Worm (Caenorhabditis elegans) whole organism, L4 larva: ENCODE measurements around the gene nish-1.

Experiments
- F37D6.2 ChIP-seq: sonication (generic microtip); optimal IDR thresholded peaks from 2 replicates; lab custom pipeline; 2016; ENCODE audit warnings: mild to moderate bottlenecking, missing genetic modification characterization, missing compliant biosample characterization
- F44E2.7 ChIP-seq: fragments of 200-800 bp; sonication (Bioruptor generic); IDR thresholded peaks from 2 replicates; pipeline ENCODE4 v2.1.2; 2022; ENCODE audit warnings: missing genetic modification characterization, missing compliant biosample characterization
- Y5F2A.4 ChIP-seq: fragments of 200-800 bp; sonication (Bioruptor generic); optimal IDR thresholded peaks from 2 replicates; lab custom pipeline; 2018; ENCODE audit warnings: mild to moderate bottlenecking, missing genetic modification characterization, missing compliant biosample characterization
- Y75B8A.6 ChIP-seq: fragments of 200-800 bp; sonication (Bioruptor generic); IDR thresholded peaks from 2 replicates; pipeline ENCODE4 v1.3.6; 2022; ENCODE audit warnings: missing genetic modification reagents, missing genetic modification characterization, missing compliant biosample characterization
- ZK337.2 ChIP-seq: fragments of 200-800 bp; sonication (Bioruptor generic); IDR thresholded peaks from 2 replicates; pipeline ENCODE4 v1.3.6; 2022; ENCODE audit warnings: missing genetic modification reagents, missing genetic modification characterization, missing compliant biosample characterization
- aha-1 ChIP-seq: fragments of 150-350 bp; peaks from one replicate; lab custom pipeline; 2014; ENCODE audit warnings: missing biosample characterization, missing genetic modification characterization
- ceh-32 ChIP-seq: sonication (generic microtip); optimal IDR thresholded peaks from 2 replicates; lab custom pipeline; 2016; ENCODE audit warnings: mild to moderate bottlenecking, missing genetic modification characterization, missing compliant biosample characterization; ENCODE audit not compliant: poor library complexity
- ceh-44 ChIP-seq: fragments of 200-800 bp; sonication (Bioruptor generic); IDR thresholded peaks from 2 replicates; pipeline ENCODE4 v1.3.6; 2022; ENCODE audit warnings: missing genetic modification reagents, missing genetic modification characterization, missing compliant biosample characterization
- cey-2 ChIP-seq: sonication (generic microtip); optimal IDR thresholded peaks from 3 replicates; lab custom pipeline; 2017; ENCODE audit warnings: missing genetic modification characterization, mild to moderate bottlenecking, missing compliant biosample characterization, antibody characterized with exemption, borderline replicate concordance; ENCODE audit not compliant: insufficient read depth
- ctbp-1 ChIP-seq: fragments of 200-800 bp; sonication (Bioruptor generic); IDR thresholded peaks from 2 replicates; pipeline ENCODE4 v1.3.6; 2022; ENCODE audit warnings: missing genetic modification reagents, missing genetic modification characterization, missing compliant biosample characterization
- daf-16 ChIP-seq, 3 experiments: sonication (generic microtip); optimal IDR thresholded peaks; 2 replicates each; lab custom pipeline; 2016 to 2017; ENCODE audit warnings: missing genetic modification characterization in 3 of 3, missing genetic modification reagents in 3 of 3, mild to moderate bottlenecking in 2 of 3, missing compliant biosample characterization in 2 of 3, missing biosample characterization in 1 of 3, moderate library complexity in 1 of 3
- daf-8 ChIP-seq: fragments of 200-800 bp; sonication (Bioruptor generic); IDR thresholded peaks from 2 replicates; pipeline ENCODE4 v1.3.6; 2022; ENCODE audit warnings: missing genetic modification characterization, missing compliant biosample characterization
- dmd-8 ChIP-seq: fragments of 200-800 bp; sonication (Bioruptor generic); IDR thresholded peaks from 2 replicates; pipeline ENCODE4 v1.3.6; 2022; ENCODE audit warnings: missing genetic modification characterization, missing compliant biosample characterization
- duxl-1 ChIP-seq: sonication (generic microtip); optimal IDR thresholded peaks from 2 replicates; lab custom pipeline; 2016; ENCODE audit warnings: mild to moderate bottlenecking, missing genetic modification characterization, moderate library complexity, missing compliant biosample characterization; ENCODE audit not compliant: poor library complexity
- egl-43 ChIP-seq: fragments of 200-800 bp; sonication (Bioruptor generic); IDR thresholded peaks from 2 replicates; pipeline ENCODE4 v1.3.6; 2022; ENCODE audit warnings: missing genetic modification reagents, missing genetic modification characterization, missing compliant biosample characterization
- fos-1 ChIP-seq: fragments of 150-350 bp; optimal IDR thresholded peaks from 2 replicates; lab custom pipeline; 2014; ENCODE audit warnings: missing biosample characterization, missing genetic modification characterization
- hlh-11 ChIP-seq: fragments of 200-800 bp; sonication (Bioruptor generic); optimal IDR thresholded peaks from 2 replicates; lab custom pipeline; 2018; ENCODE audit warnings: mild to moderate bottlenecking, missing genetic modification characterization, missing compliant biosample characterization
- hlh-30 ChIP-seq: sonication (generic microtip); optimal IDR thresholded peaks from 2 replicates; lab custom pipeline; 2017; ENCODE audit warnings: antibody characterized with exemption, mild to moderate bottlenecking, missing genetic modification characterization, missing compliant biosample characterization; ENCODE audit not compliant: insufficient read depth
- jun-1 ChIP-seq: fragments of 150-350 bp; optimal IDR thresholded peaks from 2 replicates; lab custom pipeline; 2014; ENCODE audit warnings: missing biosample characterization, missing genetic modification reagents, missing genetic modification characterization
- lin-1 ChIP-seq: fragments of 200-800 bp; sonication (Bioruptor generic); IDR thresholded peaks from 2 replicates; pipeline ENCODE4 v1.3.6; 2022; ENCODE audit warnings: missing genetic modification reagents, missing genetic modification characterization, missing compliant biosample characterization
- lin-13 ChIP-seq: fragments of 150-350 bp; optimal IDR thresholded peaks from 2 replicates; lab custom pipeline; 2014; ENCODE audit warnings: missing biosample characterization, missing genetic modification reagents, missing genetic modification characterization
- lin-38 ChIP-seq: fragments of 200-800 bp; sonication (Bioruptor generic); IDR thresholded peaks from 2 replicates; pipeline ENCODE4 v1.3.6; 2022; ENCODE audit warnings: missing genetic modification reagents, missing genetic modification characterization, missing compliant biosample characterization
- madf-9 ChIP-seq: fragments of 200-800 bp; sonication (Bioruptor generic); conservative IDR thresholded peaks from 2 replicates; pipeline ENCODE4 v1.3.6; 2022; ENCODE audit warnings: missing genetic modification reagents, missing genetic modification characterization, missing compliant biosample characterization
- mdt-29 ChIP-seq: fragments of 200-800 bp; sonication (Bioruptor generic); IDR thresholded peaks from 2 replicates; pipeline ENCODE4 v1.3.6; 2022; ENCODE audit warnings: missing genetic modification reagents, missing genetic modification characterization, missing compliant biosample characterization
- nhr-111 ChIP-seq: fragments of 200-800 bp; sonication (Bioruptor generic); optimal IDR thresholded peaks from 2 replicates; lab custom pipeline; 2018; ENCODE audit warnings: mild to moderate bottlenecking, missing genetic modification characterization, missing compliant biosample characterization
- nhr-237 ChIP-seq: sonication (generic microtip); optimal IDR thresholded peaks from 2 replicates; lab custom pipeline; 2017; ENCODE audit warnings: missing biosample characterization, missing genetic modification characterization
- nhr-25 ChIP-seq: sonication (generic microtip); optimal IDR thresholded peaks from 2 replicates; lab custom pipeline; 2017; ENCODE audit warnings: missing genetic modification characterization, mild to moderate bottlenecking, missing compliant biosample characterization, antibody characterized with exemption, moderate library complexity, borderline replicate concordance; ENCODE audit not compliant: insufficient read depth
- nhr-41 ChIP-seq: fragments of 200-800 bp; sonication (Bioruptor generic); IDR thresholded peaks from 2 replicates; pipeline ENCODE4 v1.3.6; 2022; ENCODE audit warnings: missing genetic modification reagents, missing genetic modification characterization, missing compliant biosample characterization
- nhr-6 ChIP-seq: fragments of 150-350 bp; optimal IDR thresholded peaks from 2 replicates; lab custom pipeline; 2014; ENCODE audit warnings: missing biosample characterization, missing genetic modification characterization
- nhr-77 ChIP-seq: fragments of 150-350 bp; optimal IDR thresholded peaks from 2 replicates; lab custom pipeline; 2014; ENCODE audit warnings: missing biosample characterization, missing genetic modification characterization
- pqm-1 ChIP-seq: sonication (generic microtip); optimal IDR thresholded peaks from 2 replicates; lab custom pipeline; 2017; ENCODE audit warnings: missing biosample characterization, missing genetic modification characterization
- rbr-2 ChIP-seq: sonication (generic microtip); optimal IDR thresholded peaks from 2 replicates; lab custom pipeline; 2016; ENCODE audit warnings: missing genotype, missing genetic modification characterization, missing compliant biosample characterization
- skn-1 ChIP-seq: fragments of 150-350 bp; optimal IDR thresholded peaks from 2 replicates; lab custom pipeline; 2014; ENCODE audit warnings: missing biosample characterization, missing genetic modification characterization
- unc-39 ChIP-seq: sonication (generic microtip); optimal IDR thresholded peaks from 2 replicates; lab custom pipeline; 2017; ENCODE audit warnings: missing biosample characterization, missing genetic modification characterization
- zfp-3 ChIP-seq: fragments of 200-800 bp; sonication (Bioruptor generic); conservative IDR thresholded peaks from 2 replicates; pipeline ENCODE4 v1.3.6; 2022; ENCODE audit warnings: missing genetic modification reagents, missing genetic modification characterization, missing compliant biosample characterization
- ztf-7 ChIP-seq: fragments of 150-350 bp; optimal IDR thresholded peaks from 2 replicates; lab custom pipeline; 2014; ENCODE audit warnings: missing biosample characterization, missing genetic modification characterization

nish-1 gene

ce11 chrIV:10899091-10899490, 35.0 kb downstream of the nish-1 start, which contains the start of the genes F13E9.9 and F13E9.19 (continued):
- no peak for TF ChIP-seq duxl-1 (tag; lab: Kevin White, UChicago)
- no peak for TF ChIP-seq zfp-3
- TF ChIP-seq skn-1 (tag; lab: Kevin White, UChicago) = no peak

ce11 chrIV:10900083-10900482, 36.0 kb downstream of the nish-1 start, which contains the start of gene srlf-30:
TSS of gene srlf-30 (plus strand) at chrIV:10900383.
- TF ChIP-seq duxl-1 (tag; lab: Kevin White, UChicago) (no peak), mdt-29 (no peak), lin-38 (no peak), ZK337.2 (GFP tag; lab: Robert Waterston, UW) (no peak), Y5F2A.4 (GFP tag; lab: Kevin White, UChicago) (no peak), egl-43 (GFP tag; lab: Robert Waterston, UW) (no peak), nhr-41 (GFP tag; lab: Robert Waterston, UW) (no peak), dmd-8 (GFP tag; lab: Robert Waterston, UW) (no peak), madf-9 (GFP tag; lab: Robert Waterston, UW) (no peak), jun-1 (tag; lab: Kevin White, UChicago) (no peak), lin-1 (no peak), hlh-11 (tag; lab: Kevin White, UChicago) (no peak), cey-2 (no peak), F37D6.2 (tag; lab: Kevin White, UChicago) (no peak), nhr-25 (no peak), fos-1 (no peak)

- no peak for TF ChIP-seq nhr-237 (tag; lab: Kevin White, UChicago)
- TF ChIP-seq aha-1 (tag; lab: Kevin White, UChicago) = peak; percentile 90
Observed at ce11 chrIV:10902476-10902875, 38.3 kb downstream of the nish-1 start.

- no peak for TF ChIP-seq duxl-1 (tag; lab: Kevin White, UChicago)
- no peak for TF ChIP-seq ZK337.2 (GFP tag; lab: Robert Waterston, UW)
- TF ChIP-seq ceh-32 (tag; lab: Kevin White, UChicago) = no peak
- TF ChIP-seq ctbp-1 (GFP tag; lab: Robert Waterston, UW) = no peak
- no peak for TF ChIP-seq ceh-44 (GFP tag; lab: Robert Waterston, UW)
- no peak for TF ChIP-seq egl-43 (GFP tag; lab: Robert Waterston, UW)
- TF ChIP-seq nhr-77 = no peak
- TF ChIP-seq lin-13 (GFP tag; lab: Kevin White, UChicago) = no peak
- TF ChIP-seq nhr-25 = no peak
- TF ChIP-seq dmd-8 (GFP tag; lab: Robert Waterston, UW) = no peak
Observed at ce11 chrIV:10904282-10904681, 40.2 kb downstream of the nish-1 start, which contains the start of gene ZK596.3. TSS of gene ZK596.3 (minus strand) at chrIV:10904382.

ce11 chrIV:10909206-10909605, 45.1 kb downstream of the nish-1 start, which contains the start of gene ZK596.2:
TSS of gene ZK596.2 (minus strand) at chrIV:10909306.
- no peak for TF ChIP-seq nhr-6
- TF ChIP-seq ceh-32 (tag; lab: Kevin White, UChicago) = no peak
- TF ChIP-seq pqm-1 (tag; lab: Kevin White, UChicago) = no peak
- TF ChIP-seq F44E2.7 (GFP tag; lab: Robert Waterston, UW) = no peak
- no peak for TF ChIP-seq unc-39 (tag; lab: Kevin White, UChicago)
- no peak for TF ChIP-seq nhr-111
- no peak for TF ChIP-seq daf-8 (GFP tag; lab: Robert Waterston, UW)
- TF ChIP-seq ztf-7 (tag; lab: Kevin White, UChicago) = no peak
- TF ChIP-seq daf-16 (GFP tag; optimal IDR thresholded peaks at IDR 0.05; lab: Kevin White, UChicago) = no peak
- TF ChIP-seq daf-16 (tag; optimal IDR thresholded peaks at IDR 0.05; lab: Kevin White, UChicago) = no peak
- no peak for TF ChIP-seq Y75B8A.6 (GFP tag; lab: Robert Waterston, UW)
- TF ChIP-seq hlh-30 (tag; lab: Kevin White, UChicago) = no peak
- TF ChIP-seq egl-43 (GFP tag; lab: Robert Waterston, UW) = no peak
- TF ChIP-seq jun-1 (tag; lab: Kevin White, UChicago) = no peak
- TF ChIP-seq rbr-2 (tag; lab: Kevin White, UChicago) = no peak
